Worm (Caenorhabditis elegans): ENCODE data around the gene Y44A6D.5.

The Y44A6D.5 gene

ce11 chrV:20832554-20832963 is 29.8 kb upstream of the Y44A6D.5 start:
- TF ChIP-seq madf-9 (GFP tag; conservative IDR thresholded peaks at IDR 0.05) (no peak), aha-1 (tag) (peak; percentile 64), mes-2 (tag; optimal IDR thresholded peaks at IDR 0.05; ENCODE audit: poor library complexity, severe bottlenecking) (peak; percentile 67), hif-1 (tag; optimal IDR thresholded peaks at IDR 0.05) (peak in 1 of 2 experiments; percentile 64), lin-38 (GFP tag; IDR thresholded peaks at IDR 0.05) (peak; percentile 72), duxl-1 (tag; optimal IDR thresholded peaks at IDR 0.05; ENCODE audit: poor library complexity) (no peak), vab-7 (GFP tag; IDR thresholded peaks at IDR 0.05) (0 out of 2 replicates have a peak, but pooled peaks have one; percentile 9), lsy-2 (tag; optimal IDR thresholded peaks at IDR 0.05) (peak in 1 of 2 experiments; percentile 39), mep-1 (tag; optimal IDR thresholded peaks at IDR 0.05) (peak; percentile 19)

ce11 chrV:20831867-20832266 is 29.1 kb upstream of the Y44A6D.5 start:
- TF ChIP-seq nhr-41 (GFP tag; IDR thresholded peaks at IDR 0.05) = no peak
- TF ChIP-seq ceh-32 (tag; optimal IDR thresholded peaks at IDR 0.05; ENCODE audit: poor library complexity) = no peak
- TF ChIP-seq nhr-25 (tag; optimal IDR thresholded peaks at IDR 0.05; ENCODE audit: borderline replicate concordance, insufficient read depth) = no peak
- peak; percentile 68 for TF ChIP-seq hlh-30 (tag; optimal IDR thresholded peaks at IDR 0.05; ENCODE audit: insufficient read depth)
- no peak for TF ChIP-seq ceh-62 (tag; optimal IDR thresholded peaks at IDR 0.05)
- TF ChIP-seq T26A8.4 (GFP tag; IDR thresholded peaks at IDR 0.05) = 0 out of 2 replicates have a peak, but pooled peaks have one; percentile 29
- TF ChIP-seq zfp-2 (tag; optimal IDR thresholded peaks at IDR 0.05) = no peak
- TF ChIP-seq F26F4.8 (GFP tag; conservative IDR thresholded peaks at IDR 0.05) = no peak
- TF ChIP-seq spr-3 (GFP tag; optimal IDR thresholded peaks at IDR 0.05) = no peak
- peak; percentile 49 for TF ChIP-seq dve-1 (tag; optimal IDR thresholded peaks at IDR 0.05; ENCODE audit: insufficient read depth)
- TF ChIP-seq mep-1 (tag; optimal IDR thresholded peaks at IDR 0.05) = peak; percentile 27
- TF ChIP-seq ztf-11 (tag; optimal IDR thresholded peaks at IDR 0.05) = no peak
- no peak for TF ChIP-seq F44E2.7 (GFP tag; IDR thresholded peaks at IDR 0.05)
- no peak for TF ChIP-seq sdz-12 (GFP tag; optimal IDR thresholded peaks at IDR 0.05)
- no peak for TF ChIP-seq lin-38 (GFP tag; IDR thresholded peaks at IDR 0.05)
- no peak for TF ChIP-seq ceh-20 (GFP tag; IDR thresholded peaks at IDR 0.05)
- peak; percentile 64 for TF ChIP-seq mes-2 (tag; optimal IDR thresholded peaks at IDR 0.05; ENCODE audit: poor library complexity, severe bottlenecking)
- TF ChIP-seq ctbp-1 (GFP tag; IDR thresholded peaks at IDR 0.05) = no peak
- TF ChIP-seq unc-130 (GFP tag; optimal IDR thresholded peaks at IDR 0.05) = no peak
- TF ChIP-seq duxl-1 (tag; optimal IDR thresholded peaks at IDR 0.05; ENCODE audit: poor library complexity) = no peak
- no peak for TF ChIP-seq rbr-2 (tag; optimal IDR thresholded peaks at IDR 0.05)
- no peak for TF ChIP-seq Y5F2A.4 (GFP tag; optimal IDR thresholded peaks at IDR 0.05)
- no peak for TF ChIP-seq Y75B8A.6 (GFP tag; IDR thresholded peaks at IDR 0.05)
- no peak for TF ChIP-seq madf-9 (GFP tag; conservative IDR thresholded peaks at IDR 0.05)
- TF ChIP-seq ama-1 (optimal IDR thresholded peaks at IDR 0.05) = no peak
- no peak for TF ChIP-seq nhr-111 (GFP tag; optimal IDR thresholded peaks at IDR 0.05)
- TF ChIP-seq mxl-3 (GFP tag; optimal IDR thresholded peaks at IDR 0.05) = peak; percentile 85
- TF ChIP-seq dmd-8 (GFP tag; IDR thresholded peaks at IDR 0.05) = no peak
- TF ChIP-seq D1046.2 (GFP tag; IDR thresholded peaks at IDR 0.05) = no peak
- TF ChIP-seq nhr-28 (tag; optimal IDR thresholded peaks at IDR 0.05) = peak; percentile 79
- TF ChIP-seq tra-1 (GFP tag; IDR thresholded peaks at IDR 0.05) = no peak
- TF ChIP-seq nhr-77 (tag; optimal IDR thresholded peaks at IDR 0.05) = no peak
- TF ChIP-seq F10B5.3 (tag; optimal IDR thresholded peaks at IDR 0.05) = no peak
- no peak for TF ChIP-seq daf-8 (GFP tag; IDR thresholded peaks at IDR 0.05)
- TF ChIP-seq ZK337.2 (GFP tag; IDR thresholded peaks at IDR 0.05) = no peak
- no peak for TF ChIP-seq lin-15B (tag; optimal IDR thresholded peaks at IDR 0.05)
- no peak for TF ChIP-seq snpc-4 (tag; optimal IDR thresholded peaks at IDR 0.05)
- peak in 1 of 2 experiments; percentile 58 for TF ChIP-seq mdl-1 (tag; optimal IDR thresholded peaks at IDR 0.05)
- no peak for TF ChIP-seq unc-39 (tag; optimal IDR thresholded peaks at IDR 0.05)
- TF ChIP-seq dmd-9 (GFP tag; IDR thresholded peaks at IDR 0.05) = no peak
- TF ChIP-seq hif-1 (tag; optimal IDR thresholded peaks at IDR 0.05) = no peak
- no peak for TF ChIP-seq lin-39 (tag; optimal IDR thresholded peaks at IDR 0.05)
- peak; percentile 52 for TF ChIP-seq pqm-1 (tag; optimal IDR thresholded peaks at IDR 0.05)
- no peak for TF ChIP-seq mdt-29 (GFP tag; IDR thresholded peaks at IDR 0.05)
- no peak for TF ChIP-seq ztf-7 (tag; optimal IDR thresholded peaks at IDR 0.05)

All from whole organism, L4 larva.